Worm (Caenorhabditis elegans): ENCODE data around the gene Y51A2A.16.

ce11 chrV:18244408-18244807 is 36.3 kb downstream of the Y51A2A.16 start:
- TF ChIP-seq pes-1 (GFP tag; IDR thresholded peaks at IDR 0.05), result no peak
- no peak for TF ChIP-seq tbx-37 (GFP tag; conservative IDR thresholded peaks at IDR 0.05)
- no peak for TF ChIP-seq ama-1 (optimal IDR thresholded peaks at IDR 0.05)
- no peak for TF ChIP-seq hmg-4 (GFP tag; optimal IDR thresholded peaks at IDR 0.05)
- no peak for TF ChIP-seq ceh-36 (tag; optimal IDR thresholded peaks at IDR 0.05)
- TF ChIP-seq flt-1 (GFP tag; IDR thresholded peaks at IDR 0.05), result no peak
- no peak for TF ChIP-seq ceh-13 (GFP tag; optimal IDR thresholded peaks at IDR 0.05)

All from whole organism, early embryonic.